Worm (Caenorhabditis elegans) whole organism, young adult: ENCODE measurements around the gene snf-10.
A peak's percentile ranks its signal among the peaks of the same experiment; 100 is the strongest.

Source experiments
- B0019.2 ChIP-seq: fragments of 200-800 bp; sonication (Bioruptor generic); conservative IDR thresholded peaks from 2 replicates; pipeline ENCODE4 v1.3.6; 2022; ENCODE audit warnings: missing genetic modification reagents, missing genetic modification characterization, missing compliant biosample characterization
- B0035.1 ChIP-seq: sonication (generic microtip); optimal IDR thresholded peaks from 2 replicates; lab custom pipeline; 2016; ENCODE audit warnings: missing genetic modification characterization, mild to moderate bottlenecking, missing compliant biosample characterization, missing genotype, missing genetic modification reagents
- B0336.3 ChIP-seq: fragments of 200-800 bp; sonication (Bioruptor generic); IDR thresholded peaks from 2 replicates; pipeline ENCODE4 v1.3.6; 2022; ENCODE audit warnings: missing genetic modification characterization, missing compliant biosample characterization
- F23B12.7 ChIP-seq: sonication (generic microtip); optimal IDR thresholded peaks from 2 replicates; lab custom pipeline; 2017; ENCODE audit warnings: missing genetic modification characterization, mild to moderate bottlenecking, missing compliant biosample characterization, antibody characterized with exemption, moderate library complexity; ENCODE audit not compliant: insufficient read depth
- F33H1.4 ChIP-seq: fragments of 200-800 bp; sonication (Bioruptor generic); IDR thresholded peaks from 2 replicates; pipeline ENCODE4 v1.3.6; 2022; ENCODE audit warnings: missing genetic modification reagents, missing genetic modification characterization, missing compliant biosample characterization
- F39B2.1 ChIP-seq: fragments of 200-800 bp; sonication (Bioruptor generic); IDR thresholded peaks from 2 replicates; pipeline ENCODE4 v1.3.6; 2022; ENCODE audit warnings: missing genetic modification reagents, missing genetic modification characterization, missing compliant biosample characterization
- F52B5.7 ChIP-seq: sonication (generic microtip); optimal IDR thresholded peaks from 2 replicates; lab custom pipeline; 2016; ENCODE audit warnings: mild to moderate bottlenecking, missing genetic modification characterization, missing compliant biosample characterization
- F55B11.4 ChIP-seq: sonication (generic microtip); optimal IDR thresholded peaks from 2 replicates; lab custom pipeline; 2016; ENCODE audit warnings: missing compliant biosample characterization, missing genetic modification characterization, borderline replicate concordance; ENCODE audit not compliant: insufficient read depth
- F57A8.1 ChIP-seq: fragments of 200-800 bp; sonication (Bioruptor generic); optimal IDR thresholded peaks from 2 replicates; lab custom pipeline; 2018; ENCODE audit warnings: mild to moderate bottlenecking, missing genetic modification characterization, moderate library complexity, missing compliant biosample characterization
- F57C9.4 ChIP-seq: sonication (generic microtip); optimal IDR thresholded peaks from 2 replicates; lab custom pipeline; 2017; ENCODE audit warnings: mild to moderate bottlenecking, missing genetic modification characterization, missing compliant biosample characterization
- K11D2.4 ChIP-seq: fragments of 200-800 bp; sonication (Bioruptor generic); IDR thresholded peaks from 2 replicates; pipeline ENCODE4 v1.3.6; 2022; ENCODE audit warnings: missing genetic modification reagents, missing genetic modification characterization, missing compliant biosample characterization
- Y67H2A.10 ChIP-seq: fragments of 200-800 bp; sonication (Bioruptor generic); conservative IDR thresholded peaks from 2 replicates; pipeline ENCODE4 v1.3.6; 2022; ENCODE audit warnings: missing genetic modification reagents, missing genetic modification characterization, missing compliant biosample characterization
- Y95B8A.8 ChIP-seq: fragments of 200-800 bp; sonication (Bioruptor generic); IDR thresholded peaks from 2 replicates; pipeline ENCODE4 v1.3.6; 2022; ENCODE audit warnings: missing genetic modification reagents, missing genetic modification characterization, missing compliant biosample characterization
- akir-1 ChIP-seq: fragments of 200-800 bp; sonication (Bioruptor generic); optimal IDR thresholded peaks from 2 replicates; lab custom pipeline; 2018; ENCODE audit warnings: mild to moderate bottlenecking, missing genetic modification characterization, moderate library complexity, missing compliant biosample characterization
- athp-1 ChIP-seq: sonication (generic microtip); optimal IDR thresholded peaks from 2 replicates; lab custom pipeline; 2017; ENCODE audit warnings: mild to moderate bottlenecking, missing genetic modification characterization, missing compliant biosample characterization
- attf-6 ChIP-seq: fragments of 200-800 bp; sonication (Bioruptor generic); IDR thresholded peaks from 2 replicates; pipeline ENCODE4 v1.3.6; 2022; ENCODE audit warnings: missing genetic modification reagents, missing genetic modification characterization, missing compliant biosample characterization
- cebp-1 ChIP-seq, 2 experiments: fragments of 200-800 bp in 1 of 2; sonication (Bioruptor generic) in 1 of 2; sonication (generic microtip) in 1 of 2; IDR thresholded peaks in 1 of 2; optimal IDR thresholded peaks in 1 of 2; 2 replicates each; pipeline versions ENCODE4 v1.3.6 to Lab custom; 2017 to 2022; ENCODE audit warnings: missing compliant biosample characterization in 2 of 2, missing genetic modification characterization in 2 of 2, mild to moderate bottlenecking in 1 of 2, missing genetic modification reagents in 1 of 2, moderate library complexity in 1 of 2
- ceh-27 ChIP-seq: fragments of 200-800 bp; sonication (Bioruptor generic); optimal IDR thresholded peaks from 2 replicates; lab custom pipeline; 2018; ENCODE audit warnings: mild to moderate bottlenecking, missing genetic modification characterization, moderate library complexity, missing compliant biosample characterization
- ceh-91 ChIP-seq: fragments of 200-800 bp; sonication (Bioruptor generic); IDR thresholded peaks from 2 replicates; pipeline ENCODE4 v1.3.6; 2022; ENCODE audit warnings: missing genetic modification reagents, missing genetic modification characterization, missing compliant biosample characterization
- chd-7 ChIP-seq: sonication (generic microtip); optimal IDR thresholded peaks from 2 replicates; lab custom pipeline; 2016; ENCODE audit warnings: mild to moderate bottlenecking, missing genetic modification characterization, moderate library complexity, missing compliant biosample characterization
- die-1 ChIP-seq: sonication (generic microtip); optimal IDR thresholded peaks from 2 replicates; lab custom pipeline; 2016; ENCODE audit warnings: missing genotype, mild to moderate bottlenecking, missing genetic modification characterization, missing compliant biosample characterization
- egl-18 ChIP-seq: fragments of 200-800 bp; sonication (Bioruptor generic); IDR thresholded peaks from 2 replicates; pipeline ENCODE4 v1.3.6; 2022; ENCODE audit warnings: missing genetic modification reagents, missing genetic modification characterization, missing compliant biosample characterization
- egrh-3 ChIP-seq: fragments of 200-800 bp; sonication (Bioruptor generic); IDR thresholded peaks from 2 replicates; pipeline ENCODE4 v1.3.6; 2022; ENCODE audit warnings: missing genetic modification reagents, missing genetic modification characterization, missing compliant biosample characterization
- ekl-4 ChIP-seq: fragments of 200-800 bp; sonication (Bioruptor generic); IDR thresholded peaks from 2 replicates; pipeline ENCODE4 v1.3.6; 2022; ENCODE audit warnings: missing genetic modification reagents, missing genetic modification characterization, missing compliant biosample characterization
- gei-17 ChIP-seq: fragments of 200-800 bp; sonication (Bioruptor generic); optimal IDR thresholded peaks from 2 replicates; lab custom pipeline; 2018; ENCODE audit warnings: mild to moderate bottlenecking, missing genetic modification characterization, missing compliant biosample characterization
- hrde-1 ChIP-seq: sonication (generic microtip); optimal IDR thresholded peaks from 2 replicates; lab custom pipeline; 2016; ENCODE audit warnings: missing genetic modification characterization, mild to moderate bottlenecking, missing compliant biosample characterization, moderate library complexity, missing genotype, missing genetic modification reagents, borderline replicate concordance
- hsf-1 ChIP-seq: fragments of 200-800 bp; sonication (Bioruptor generic); IDR thresholded peaks from 2 replicates; pipeline ENCODE4 v1.3.6; 2022; ENCODE audit warnings: missing genetic modification reagents, missing genetic modification characterization, missing compliant biosample characterization
- let-526 ChIP-seq: fragments of 200-800 bp; sonication (Bioruptor generic); IDR thresholded peaks from 2 replicates; pipeline ENCODE4 v1.3.6; 2022; ENCODE audit warnings: missing genetic modification reagents, missing genetic modification characterization, missing compliant biosample characterization
- let-607 ChIP-seq, 2 experiments: fragments of 200-800 bp in 1 of 2; sonication (Bioruptor generic) in 1 of 2; sonication (generic microtip) in 1 of 2; optimal IDR thresholded peaks; 2 replicates each; lab custom pipeline; 2016 to 2018; ENCODE audit warnings: mild to moderate bottlenecking in 2 of 2, missing compliant biosample characterization in 2 of 2, missing genetic modification characterization in 2 of 2, moderate library complexity in 2 of 2, missing genotype in 1 of 2
- lin-35 ChIP-seq, 3 experiments: fragments of 150-350 bp in 2 of 3; sonication (generic microtip) in 1 of 3; optimal IDR thresholded peaks; 2 replicates each; lab custom pipeline; 2014 to 2018; ENCODE audit warnings: missing biosample characterization in 3 of 3, missing genetic modification characterization in 3 of 3, missing genetic modification reagents in 3 of 3
- lin-54 ChIP-seq: fragments of 200-800 bp; sonication (Bioruptor generic); optimal IDR thresholded peaks from 2 replicates; lab custom pipeline; 2018; ENCODE audit warnings: mild to moderate bottlenecking, missing genetic modification characterization, missing compliant biosample characterization
- lir-1 ChIP-seq: fragments of 200-800 bp; sonication (Bioruptor generic); conservative IDR thresholded peaks from 2 replicates; pipeline ENCODE4 v1.3.6; 2022; ENCODE audit warnings: missing genetic modification reagents, missing genetic modification characterization, missing compliant biosample characterization
- lsl-1 ChIP-seq: fragments of 200-800 bp; sonication (Bioruptor generic); optimal IDR thresholded peaks from 2 replicates; lab custom pipeline; 2018; ENCODE audit warnings: mild to moderate bottlenecking, missing genetic modification characterization, moderate library complexity, missing compliant biosample characterization
- madf-6 ChIP-seq: fragments of 200-800 bp; sonication (Bioruptor generic); IDR thresholded peaks from 2 replicates; pipeline ENCODE4 v1.3.6; 2022; ENCODE audit warnings: missing genetic modification reagents, missing genetic modification characterization, missing compliant biosample characterization
- madf-8 ChIP-seq: fragments of 200-800 bp; sonication (Bioruptor generic); conservative IDR thresholded peaks from 2 replicates; pipeline ENCODE4 v1.3.6; 2022; ENCODE audit warnings: missing genetic modification reagents, missing genetic modification characterization, missing compliant biosample characterization
- mcd-1 ChIP-seq: fragments of 200-800 bp; sonication (Bioruptor generic); IDR thresholded peaks from 2 replicates; pipeline ENCODE4 v1.3.6; 2022; ENCODE audit warnings: missing genetic modification reagents, missing genetic modification characterization, missing compliant biosample characterization
- nfya-1 ChIP-seq: sonication (generic microtip); optimal IDR thresholded peaks from 2 replicates; lab custom pipeline; 2017; ENCODE audit warnings: antibody characterized with exemption, missing compliant biosample characterization, missing genetic modification characterization, borderline replicate concordance; ENCODE audit not compliant: insufficient read depth
- nhr-179 ChIP-seq: sonication (generic microtip); optimal IDR thresholded peaks from 2 replicates; lab custom pipeline; 2016; ENCODE audit warnings: mild to moderate bottlenecking, missing genetic modification characterization, missing compliant biosample characterization
- nhr-80 ChIP-seq: sonication (generic microtip); optimal IDR thresholded peaks from 2 replicates; lab custom pipeline; 2016; ENCODE audit warnings: missing genetic modification characterization, missing compliant biosample characterization
- nhr-90 ChIP-seq: sonication (generic microtip); optimal IDR thresholded peaks from 2 replicates; lab custom pipeline; 2016; ENCODE audit warnings: missing genotype, mild to moderate bottlenecking, missing genetic modification characterization, missing compliant biosample characterization
- pbrm-1 ChIP-seq: fragments of 200-800 bp; sonication (Bioruptor generic); IDR thresholded peaks from 2 replicates; pipeline ENCODE4 v1.3.6; 2022; ENCODE audit warnings: missing genetic modification reagents, missing genetic modification characterization, missing compliant biosample characterization
- repo-1 ChIP-seq: sonication (generic microtip); optimal IDR thresholded peaks from 2 replicates; lab custom pipeline; 2017; ENCODE audit warnings: mild to moderate bottlenecking, missing genetic modification characterization, missing compliant biosample characterization
- snpc-1.1 ChIP-seq: sonication (generic microtip); optimal IDR thresholded peaks from 2 replicates; lab custom pipeline; 2017; ENCODE audit warnings: missing genetic modification characterization, mild to moderate bottlenecking, missing compliant biosample characterization, antibody characterized with exemption, moderate library complexity, missing genotype, missing genetic modification reagents; ENCODE audit not compliant: insufficient read depth
- snpc-3.4 ChIP-seq: sonication (generic microtip); optimal IDR thresholded peaks from 2 replicates; lab custom pipeline; 2017; ENCODE audit warnings: missing genetic modification characterization, mild to moderate bottlenecking, missing compliant biosample characterization, antibody characterized with exemption, moderate library complexity, missing genotype, missing genetic modification reagents
- tbp1 ChIP-seq: fragments of 200-800 bp; sonication (Bioruptor generic); optimal IDR thresholded peaks from 2 replicates; lab custom pipeline; 2018; ENCODE audit warnings: mild to moderate bottlenecking, missing genetic modification characterization, missing compliant biosample characterization
- unc-62 ChIP-seq: fragments of 150-350 bp; optimal IDR thresholded peaks from 2 replicates; lab custom pipeline; 2014; ENCODE audit warnings: missing biosample characterization, missing genetic modification reagents, missing genetic modification characterization

The snf-10 gene

ce11 chrV:10466607-10467092, 26.0 kb upstream of the snf-10 start (continued):
- TF ChIP-seq pbrm-1 (GFP tag; lab: Robert Waterston, UW) (peak; percentile 73), nfya-1 (no peak), gei-17 (peak; percentile 7), B0035.1 (tag; lab: Kevin White, UChicago) (peak; percentile 16), egl-18 (GFP tag; lab: Robert Waterston, UW) (peak; percentile 78; the same call in 1 of the 2 replicates), mcd-1 (GFP tag; lab: Robert Waterston, UW) (peak; percentile 67; the same call in 1 of the 2 replicates), akir-1 (GFP tag; lab: Kevin White, UChicago) (peak; percentile 8), nhr-80 (peak; percentile 64), unc-62 (GFP tag; lab: Kevin White, UChicago) (peak; percentile 9), madf-8 (GFP tag; lab: Robert Waterston, UW) (no peak), madf-6 (0 out of 2 replicates have a peak, but pooled peaks have one; percentile 37), egrh-3 (GFP tag; lab: Robert Waterston, UW) (no peak), hrde-1 (no peak), hsf-1 (GFP tag; lab: Robert Waterston, UW) (no peak), F39B2.1 (GFP tag; lab: Robert Waterston, UW) (no peak), lir-1 (peak; percentile 32; the same call in 1 of the 2 replicates), ceh-27 (GFP tag; lab: Kevin White, UChicago) (peak; percentile 94), tbp1 (peak; percentile 59), repo-1 (tag; lab: Kevin White, UChicago) (peak; percentile 23), F33H1.4 (no peak), B0336.3 (peak; percentile 81), nhr-179 (tag; lab: Kevin White, UChicago) (no peak), lsl-1 (GFP tag; lab: Kevin White, UChicago) (no peak), die-1 (tag; lab: Kevin White, UChicago) (peak; percentile 60), lin-35 (GFP tag; optimal IDR thresholded peaks at IDR 0.05; lab: Kevin White, UChicago) (peak in 1 of 3 experiments; percentile 79), Y95B8A.8 (peak; percentile 17; the same call in 1 of the 2 replicates), F57C9.4 (tag; lab: Kevin White, UChicago) (no peak), ekl-4 (GFP tag; lab: Robert Waterston, UW) (0 out of 2 replicates have a peak, but pooled peaks have one; percentile 46), athp-1 (tag; lab: Kevin White, UChicago) (no peak), lin-54 (GFP tag; lab: Kevin White, UChicago) (peak; percentile 57), snpc-1.1 (tag; lab: Kevin White, UChicago) (no peak), snpc-3.4 (tag; lab: Kevin White, UChicago) (no peak), K11D2.4 (peak; percentile 90), chd-7 (peak; percentile 81), nhr-90 (tag; lab: Kevin White, UChicago) (no peak), F52B5.7 (tag; lab: Kevin White, UChicago) (peak; percentile 17), ceh-91 (no peak), F23B12.7 (tag; lab: Kevin White, UChicago) (no peak), Y67H2A.10 (GFP tag; lab: Robert Waterston, UW) (0 out of 2 replicates have a peak, but pooled peaks have one; percentile 39), B0019.2 (no peak), F55B11.4 (no peak), F57A8.1 (GFP tag; lab: Kevin White, UChicago) (no peak), let-607 (tag; optimal IDR thresholded peaks at IDR 0.05; lab: Kevin White, UChicago) (no peak), attf-6 (no peak), let-526 (GFP tag; lab: Robert Waterston, UW) (peak; percentile 66; the same call in 1 of the 2 replicates), cebp-1 (GFP tag; IDR thresholded peaks at IDR 0.05; lab: Robert Waterston, UW) (no peak), cebp-1 (tag; optimal IDR thresholded peaks at IDR 0.05; lab: Kevin White, UChicago) (peak; percentile 85)
